Worm (Caenorhabditis elegans) whole organism, young adult: ENCODE results near the gene npp-9.
A peak's percentile ranks its signal among the peaks of the same experiment; 100 is the strongest.

Source experiments
- B0019.2 ChIP-seq: fragments of 200-800 bp; sonication (Bioruptor generic); conservative IDR thresholded peaks from 2 replicates; pipeline ENCODE4 v1.3.6; 2022; ENCODE audit warnings: missing genetic modification reagents, missing genetic modification characterization, missing compliant biosample characterization
- F33H1.4 ChIP-seq: fragments of 200-800 bp; sonication (Bioruptor generic); IDR thresholded peaks from 2 replicates; pipeline ENCODE4 v1.3.6; 2022; ENCODE audit warnings: missing genetic modification reagents, missing genetic modification characterization, missing compliant biosample characterization
- F37B4.10 ChIP-seq: fragments of 200-800 bp; sonication (Bioruptor generic); IDR thresholded peaks from 2 replicates; pipeline ENCODE4 v1.3.6; 2022; ENCODE audit warnings: missing genetic modification characterization, missing compliant biosample characterization
- F39B2.1 ChIP-seq: fragments of 200-800 bp; sonication (Bioruptor generic); IDR thresholded peaks from 2 replicates; pipeline ENCODE4 v1.3.6; 2022; ENCODE audit warnings: missing genetic modification reagents, missing genetic modification characterization, missing compliant biosample characterization
- F57C9.4 ChIP-seq: sonication (generic microtip); optimal IDR thresholded peaks from 2 replicates; lab custom pipeline; 2017; ENCODE audit warnings: mild to moderate bottlenecking, missing genetic modification characterization, missing compliant biosample characterization
- Y53F4B.3 ChIP-seq: fragments of 200-800 bp; sonication (Bioruptor generic); IDR thresholded peaks from 2 replicates; pipeline ENCODE4 v1.3.6; 2022; ENCODE audit warnings: missing genetic modification reagents, missing genetic modification characterization, missing compliant biosample characterization
- Y53G8AR.9 ChIP-seq: fragments of 200-800 bp; sonication (Bioruptor generic); conservative IDR thresholded peaks from 2 replicates; pipeline ENCODE4 v1.3.6; 2022; ENCODE audit warnings: missing genetic modification reagents, missing genetic modification characterization, missing compliant biosample characterization
- aptf-2 ChIP-seq: fragments of 200-800 bp; sonication (Bioruptor generic); conservative IDR thresholded peaks from 2 replicates; pipeline ENCODE4 v1.3.6; 2022; ENCODE audit warnings: missing genetic modification reagents, missing genetic modification characterization, missing compliant biosample characterization
- ceh-100 ChIP-seq: fragments of 200-800 bp; sonication (Bioruptor generic); IDR thresholded peaks from 2 replicates; pipeline ENCODE4 v1.3.6; 2022; ENCODE audit warnings: missing genetic modification reagents, missing genetic modification characterization, missing compliant biosample characterization
- ceh-27 ChIP-seq: fragments of 200-800 bp; sonication (Bioruptor generic); optimal IDR thresholded peaks from 2 replicates; lab custom pipeline; 2018; ENCODE audit warnings: mild to moderate bottlenecking, missing genetic modification characterization, moderate library complexity, missing compliant biosample characterization
- ceh-40 ChIP-seq: fragments of 200-800 bp; sonication (Bioruptor generic); IDR thresholded peaks from 2 replicates; pipeline ENCODE4 v1.3.6; 2022; ENCODE audit warnings: missing genetic modification characterization, missing compliant biosample characterization
- chd-7 ChIP-seq: sonication (generic microtip); optimal IDR thresholded peaks from 2 replicates; lab custom pipeline; 2016; ENCODE audit warnings: mild to moderate bottlenecking, missing genetic modification characterization, moderate library complexity, missing compliant biosample characterization
- die-1 ChIP-seq: sonication (generic microtip); optimal IDR thresholded peaks from 2 replicates; lab custom pipeline; 2016; ENCODE audit warnings: missing genotype, mild to moderate bottlenecking, missing genetic modification characterization, missing compliant biosample characterization
- egrh-3 ChIP-seq: fragments of 200-800 bp; sonication (Bioruptor generic); IDR thresholded peaks from 2 replicates; pipeline ENCODE4 v1.3.6; 2022; ENCODE audit warnings: missing genetic modification reagents, missing genetic modification characterization, missing compliant biosample characterization
- ekl-4 ChIP-seq: fragments of 200-800 bp; sonication (Bioruptor generic); IDR thresholded peaks from 2 replicates; pipeline ENCODE4 v1.3.6; 2022; ENCODE audit warnings: missing genetic modification reagents, missing genetic modification characterization, missing compliant biosample characterization
- fkh-3 ChIP-seq: sonication (generic microtip); optimal IDR thresholded peaks from 2 replicates; lab custom pipeline; 2016; ENCODE audit warnings: mild to moderate bottlenecking, missing genetic modification characterization, missing compliant biosample characterization
- hmg-1.2 ChIP-seq: fragments of 200-800 bp; sonication (Bioruptor generic); IDR thresholded peaks from 2 replicates; pipeline ENCODE4 v1.3.6; 2022; ENCODE audit warnings: missing genetic modification reagents, missing genetic modification characterization, missing compliant biosample characterization
- hmg-20 ChIP-seq: fragments of 200-800 bp; sonication (Bioruptor generic); IDR thresholded peaks from 2 replicates; pipeline ENCODE4 v1.3.6; 2022; ENCODE audit warnings: missing genetic modification reagents, missing genetic modification characterization, missing compliant biosample characterization
- hrde-1 ChIP-seq: sonication (generic microtip); optimal IDR thresholded peaks from 2 replicates; lab custom pipeline; 2016; ENCODE audit warnings: missing genetic modification characterization, mild to moderate bottlenecking, missing compliant biosample characterization, moderate library complexity, missing genotype, missing genetic modification reagents, borderline replicate concordance
- lag-1 ChIP-seq: fragments of 200-800 bp; sonication (Bioruptor generic); IDR thresholded peaks from 2 replicates; pipeline ENCODE4 v1.3.6; 2022; ENCODE audit warnings: missing genetic modification reagents, missing genetic modification characterization, missing compliant biosample characterization
- lin-26 ChIP-seq: fragments of 200-800 bp; sonication (Bioruptor generic); IDR thresholded peaks from 2 replicates; pipeline ENCODE4 v1.3.6; 2022; ENCODE audit warnings: missing genetic modification reagents, missing genetic modification characterization, missing compliant biosample characterization
- lsl-1 ChIP-seq: fragments of 200-800 bp; sonication (Bioruptor generic); optimal IDR thresholded peaks from 2 replicates; lab custom pipeline; 2018; ENCODE audit warnings: mild to moderate bottlenecking, missing genetic modification characterization, moderate library complexity, missing compliant biosample characterization
- madf-8 ChIP-seq: fragments of 200-800 bp; sonication (Bioruptor generic); conservative IDR thresholded peaks from 2 replicates; pipeline ENCODE4 v1.3.6; 2022; ENCODE audit warnings: missing genetic modification reagents, missing genetic modification characterization, missing compliant biosample characterization
- mes-4 ChIP-seq: sonication (generic microtip); optimal IDR thresholded peaks from 2 replicates; lab custom pipeline; 2016; ENCODE audit warnings: missing genotype, missing genetic modification characterization, missing compliant biosample characterization
- mxl-1 ChIP-seq: sonication (generic microtip); optimal IDR thresholded peaks from 2 replicates; lab custom pipeline; 2016; ENCODE audit warnings: missing genetic modification characterization, missing compliant biosample characterization
- nfya-1 ChIP-seq: sonication (generic microtip); optimal IDR thresholded peaks from 2 replicates; lab custom pipeline; 2017; ENCODE audit warnings: antibody characterized with exemption, missing compliant biosample characterization, missing genetic modification characterization, borderline replicate concordance; ENCODE audit not compliant: insufficient read depth
- nhr-90 ChIP-seq: sonication (generic microtip); optimal IDR thresholded peaks from 2 replicates; lab custom pipeline; 2016; ENCODE audit warnings: missing genotype, mild to moderate bottlenecking, missing genetic modification characterization, missing compliant biosample characterization
- rec-8 ChIP-seq, 2 experiments: sonication (generic microtip); optimal IDR thresholded peaks; 2 replicates each; lab custom pipeline; 2016; ENCODE audit warnings: mild to moderate bottlenecking in 2 of 2, missing genetic modification characterization in 2 of 2, missing genetic modification reagents in 2 of 2, missing genotype in 2 of 2, missing biosample characterization in 1 of 2, missing compliant biosample characterization in 1 of 2, moderate library complexity in 1 of 2
- sea-2 ChIP-seq: fragments of 200-800 bp; sonication (Bioruptor generic); IDR thresholded peaks from 2 replicates; pipeline ENCODE4 v1.3.6; 2022; ENCODE audit warnings: missing genetic modification characterization, missing compliant biosample characterization
- snpc-3.4 ChIP-seq: sonication (generic microtip); optimal IDR thresholded peaks from 2 replicates; lab custom pipeline; 2017; ENCODE audit warnings: missing genetic modification characterization, mild to moderate bottlenecking, missing compliant biosample characterization, antibody characterized with exemption, moderate library complexity, missing genotype, missing genetic modification reagents
- snpc-4 ChIP-seq, 5 experiments: fragments of 150-350 bp in 1 of 5; sonication (generic microtip) in 4 of 5; optimal IDR thresholded peaks; 2 replicates each; lab custom pipeline; 2014 to 2018; ENCODE audit warnings: missing genetic modification characterization in 5 of 5, missing biosample characterization in 3 of 5, antibody characterized with exemption in 2 of 5, mild to moderate bottlenecking in 2 of 5, missing compliant biosample characterization in 2 of 5, missing genotype in 2 of 5, moderate library complexity in 2 of 5, missing genetic modification reagents in 1 of 5
- tbp1 ChIP-seq: fragments of 200-800 bp; sonication (Bioruptor generic); optimal IDR thresholded peaks from 2 replicates; lab custom pipeline; 2018; ENCODE audit warnings: mild to moderate bottlenecking, missing genetic modification characterization, missing compliant biosample characterization
- unc-130 ChIP-seq: sonication (generic microtip); optimal IDR thresholded peaks from 2 replicates; lab custom pipeline; 2016; ENCODE audit warnings: missing genetic modification reagents, missing genetic modification characterization, missing compliant biosample characterization
- zfh-2 ChIP-seq: fragments of 200-800 bp; sonication (Bioruptor generic); conservative IDR thresholded peaks from 2 replicates; pipeline ENCODE4 v1.3.6; 2022; ENCODE audit warnings: missing genetic modification reagents, missing genetic modification characterization, missing compliant biosample characterization
- ztf-25 ChIP-seq: fragments of 200-800 bp; sonication (Bioruptor generic); IDR thresholded peaks from 2 replicates; pipeline ENCODE4 v1.3.6; 2022; ENCODE audit warnings: missing genetic modification reagents, missing genetic modification characterization, missing compliant biosample characterization
- ztf-28 ChIP-seq: fragments of 200-800 bp; sonication (Bioruptor generic); IDR thresholded peaks from 2 replicates; pipeline ENCODE4 v1.3.6; 2022; ENCODE audit warnings: missing genetic modification reagents, missing genetic modification characterization, missing compliant biosample characterization

npp-9 gene

DNA sequence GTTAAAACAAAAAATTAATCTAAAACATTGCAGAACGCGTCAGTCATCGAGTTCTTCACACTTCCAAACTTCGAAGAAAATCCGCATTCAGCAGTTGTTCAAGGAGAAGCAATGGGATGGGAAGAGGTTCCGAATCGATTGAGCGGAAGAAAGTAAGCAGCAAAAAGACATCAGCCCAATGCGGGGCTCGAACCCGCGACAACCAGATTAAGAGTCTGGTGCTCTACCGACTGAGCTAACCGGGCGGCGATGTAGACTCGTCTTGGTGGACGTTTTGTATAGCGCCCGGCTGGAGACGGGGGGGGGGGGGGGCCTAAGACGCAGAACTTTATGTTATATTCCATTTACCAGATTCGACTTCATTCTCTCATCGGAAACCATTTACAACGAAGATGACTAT is 22.5 kb upstream of the npp-9 start (continued):
- TF ChIP-seq F33H1.4 (GFP tag; lab: Robert Waterston, UW) (peak; percentile 30; the same call in 1 of the 2 replicates), ceh-27 (GFP tag; lab: Kevin White, UChicago) (no peak), hrde-1 (tag; lab: Kevin White, UChicago) (peak; percentile 2), madf-8 (GFP tag; lab: Robert Waterston, UW) (no peak), zfh-2 (peak; percentile 75), fkh-3 (tag; lab: Kevin White, UChicago) (no peak), ztf-25 (GFP tag; lab: Robert Waterston, UW) (0 out of 2 replicates have a peak, but pooled peaks have one; percentile 37), egrh-3 (GFP tag; lab: Robert Waterston, UW) (peak; percentile 64; the same call in 1 of the 2 replicates), snpc-4 (GFP tag; optimal IDR thresholded peaks at IDR 0.05; lab: Kevin White, UChicago) (no peak), snpc-4 (tag; optimal IDR thresholded peaks at IDR 0.05; lab: Kevin White, UChicago) (peak in 1 of 4 experiments; percentile 5), hmg-20 (GFP tag; lab: Robert Waterston, UW) (peak; percentile 41; the same call in 1 of the 2 replicates), rec-8 (tag; optimal IDR thresholded peaks at IDR 0.05; lab: Kevin White, UChicago) (no peak), Y53F4B.3 (GFP tag; lab: Robert Waterston, UW) (no peak)
- TF ChIP-seq, all 124 proteins: peak for 32

ce11 chrIII:3425438-3425837 is 21.2 kb upstream of the npp-9 start, which contains the start of gene metl-18:
metl-18 (plus strand) TSS chrIII:3425738.
- no peak for TF ChIP-seq lin-26
- TF ChIP-seq Y53G8AR.9 (GFP tag; lab: Robert Waterston, UW) = no peak
- TF ChIP-seq sea-2 (GFP tag; lab: Robert Waterston, UW) = no peak
- no peak for TF ChIP-seq B0019.2 (GFP tag; lab: Robert Waterston, UW)
- TF ChIP-seq tbp1 (GFP tag; lab: Kevin White, UChicago) = no peak
- TF ChIP-seq nhr-90 (tag; lab: Kevin White, UChicago) = no peak
- TF ChIP-seq F39B2.1 (GFP tag; lab: Robert Waterston, UW) = no peak
- TF ChIP-seq unc-130 (GFP tag; lab: Kevin White, UChicago) = no peak
- no peak for TF ChIP-seq lag-1
- TF ChIP-seq ceh-100 (GFP tag; lab: Robert Waterston, UW) = no peak
- TF ChIP-seq F37B4.10 = no peak
- TF ChIP-seq die-1 (tag; lab: Kevin White, UChicago) = no peak
- no peak for TF ChIP-seq mxl-1
- no peak for TF ChIP-seq snpc-3.4 (tag; lab: Kevin White, UChicago)
- TF ChIP-seq aptf-2 = no peak
- TF ChIP-seq ztf-28 = no peak
- TF ChIP-seq nfya-1 (tag; lab: Kevin White, UChicago) = no peak

DNA sequence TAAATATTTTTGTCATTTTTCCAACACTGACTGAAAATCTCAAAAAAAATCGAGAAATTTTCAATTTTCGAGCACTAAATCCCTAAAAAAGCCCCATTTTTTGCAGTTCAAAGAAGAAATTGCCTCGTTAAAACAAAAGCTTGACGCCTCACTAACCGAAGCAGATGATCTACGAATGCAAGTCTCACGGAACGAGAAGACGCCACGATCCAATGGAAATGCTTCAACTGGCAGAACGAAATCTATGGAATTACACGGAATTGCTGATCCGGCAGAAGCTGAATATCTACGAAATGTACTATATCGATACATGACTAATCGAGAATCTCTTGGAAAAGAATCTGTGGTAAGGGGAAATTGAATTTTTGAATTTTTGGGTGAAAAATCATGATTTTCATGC is 19.6 kb upstream of the npp-9 start:
- TF ChIP-seq die-1 (tag; lab: Kevin White, UChicago) = no peak
- no peak for TF ChIP-seq snpc-3.4 (tag; lab: Kevin White, UChicago)
- TF ChIP-seq hmg-1.2 (GFP tag; lab: Robert Waterston, UW) = no peak
- no peak for TF ChIP-seq mes-4 (tag; lab: Kevin White, UChicago)
- TF ChIP-seq lsl-1 = no peak
- no peak for TF ChIP-seq ekl-4 (GFP tag; lab: Robert Waterston, UW)
- TF ChIP-seq ceh-40 = no peak
- TF ChIP-seq F57C9.4 (tag; lab: Kevin White, UChicago) = no peak
- TF ChIP-seq ztf-28 = no peak
- TF ChIP-seq chd-7 (tag; lab: Kevin White, UChicago) = no peak
- no peak for TF ChIP-seq mxl-1
